Worm (Caenorhabditis elegans) whole organism, L1 larva: Measurements from ENCODE around the gene trpp-5.

Experiments used
- ceh-82 ChIP-seq, 3 experiments: fragments of 150-350 bp in 1 of 3; sonication (generic microtip) in 2 of 3; optimal IDR thresholded peaks; 2 replicates each; lab custom pipeline; 2014 to 2017; ENCODE audit warnings: missing biosample characterization in 3 of 3, missing genetic modification characterization in 3 of 3
- hpl-2 ChIP-seq: fragments of 150-350 bp; optimal IDR thresholded peaks from 2 replicates; lab custom pipeline; 2014; ENCODE audit warnings: missing biosample characterization, missing genetic modification reagents, missing genetic modification characterization

- no peak for TF ChIP-seq hpl-2
- TF ChIP-seq ceh-82 (tag; optimal IDR thresholded peaks at IDR 0.05; lab: Kevin White, UChicago), result no peak
These were observed 40.4 kb upstream of the trpp-5 start, which contains the start of gene Y57A10A.24 for ce11 chrII:12242551-12242950.
